Worm (Caenorhabditis elegans) whole organism, late embryonic: ENCODE measurements around the gene nhr-80.

Source experiments
- ceh-18 ChIP-seq: sonication (generic microtip); optimal IDR thresholded peaks from 2 replicates; lab custom pipeline; 2016; ENCODE audit warnings: missing genetic modification characterization, missing compliant biosample characterization
- ceh-2 ChIP-seq: sonication (generic microtip); optimal IDR thresholded peaks from 2 replicates; lab custom pipeline; 2016; ENCODE audit warnings: missing genotype, missing genetic modification characterization, missing compliant biosample characterization
- ceh-45 ChIP-seq: fragments of 200-800 bp; sonication (Bioruptor generic); IDR thresholded peaks from 2 replicates; pipeline ENCODE4 v1.3.6; 2022; ENCODE audit warnings: missing genetic modification reagents, missing genetic modification characterization, missing compliant biosample characterization
- ceh-48 ChIP-seq: sonication (generic microtip); optimal IDR thresholded peaks from 2 replicates; lab custom pipeline; 2016; ENCODE audit warnings: missing genetic modification characterization, inconsistent platforms, missing compliant biosample characterization
- gmeb-2 ChIP-seq: sonication (generic microtip); optimal IDR thresholded peaks from 2 replicates; lab custom pipeline; 2016; ENCODE audit warnings: missing genetic modification characterization, inconsistent platforms, missing compliant biosample characterization
- lin-11 ChIP-seq: fragments of 200-800 bp; sonication (Bioruptor generic); optimal IDR thresholded peaks from 2 replicates; lab custom pipeline; 2018; ENCODE audit warnings: mild to moderate bottlenecking, missing genetic modification characterization, missing compliant biosample characterization
- nhr-11 ChIP-seq: fragments of 150-350 bp; optimal IDR thresholded peaks from 2 replicates; lab custom pipeline; 2014; ENCODE audit warnings: missing biosample characterization, missing genetic modification characterization
- pat-9 ChIP-seq: fragments of 200-800 bp; sonication (Bioruptor generic); optimal IDR thresholded peaks from 2 replicates; lab custom pipeline; 2018; ENCODE audit warnings: mild to moderate bottlenecking, missing genetic modification characterization, moderate library complexity, missing compliant biosample characterization
- ref-2 ChIP-seq: sonication (generic microtip); optimal IDR thresholded peaks from 2 replicates; lab custom pipeline; 2016; ENCODE audit warnings: missing genetic modification characterization, missing compliant biosample characterization
- sox-4 ChIP-seq: sonication (generic microtip); optimal IDR thresholded peaks from 2 replicates; lab custom pipeline; 2017; ENCODE audit warnings: mild to moderate bottlenecking, missing genetic modification characterization, inconsistent platforms, missing compliant biosample characterization
- syd-9 ChIP-seq: sonication (generic microtip); optimal IDR thresholded peaks from 2 replicates; lab custom pipeline; 2016; ENCODE audit warnings: mild to moderate bottlenecking, missing genetic modification characterization, moderate library complexity, missing compliant biosample characterization
- tbx-7 ChIP-seq: sonication (generic microtip); optimal IDR thresholded peaks from 2 replicates; lab custom pipeline; 2016; ENCODE audit warnings: missing genotype, missing genetic modification characterization, missing compliant biosample characterization

DNA sequence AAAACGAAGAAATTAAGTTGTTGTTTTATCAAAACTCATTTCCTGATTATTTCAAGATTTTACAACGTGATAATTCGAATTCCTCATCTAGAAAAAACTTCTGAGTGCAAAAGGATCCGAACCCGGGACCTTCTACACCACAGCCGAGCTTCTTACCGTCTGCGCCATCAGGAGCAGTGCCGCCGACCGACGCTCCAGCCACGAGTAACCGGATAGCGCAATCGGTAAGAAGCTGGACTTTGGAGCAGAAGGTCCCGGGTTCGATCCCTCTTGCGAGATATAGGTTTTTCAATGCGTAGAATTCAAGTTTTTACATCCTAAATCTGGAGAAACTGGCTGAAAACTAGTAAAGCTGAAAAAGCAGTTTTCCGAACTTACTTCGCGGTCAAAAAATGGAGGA, 39.0 kb upstream of the nhr-80 start:
- TF ChIP-seq ceh-2 (tag; lab: Kevin White, UChicago) (no peak), lin-11 (tag; lab: Kevin White, UChicago) (no peak), pat-9 (no peak), ceh-45 (no peak), gmeb-2 (tag; lab: Kevin White, UChicago) (no peak), nhr-11 (tag; lab: Kevin White, UChicago) (no peak), tbx-7 (tag; lab: Kevin White, UChicago) (no peak), ceh-48 (tag; lab: Kevin White, UChicago) (no peak), syd-9 (tag; lab: Kevin White, UChicago) (no peak), sox-4 (tag; lab: Kevin White, UChicago) (no peak), ceh-18 (tag; lab: Kevin White, UChicago) (no peak), ref-2 (tag; lab: Kevin White, UChicago) (no peak)
